Worm (Caenorhabditis elegans): ENCODE measurements around the gene drl-1.

- no peak for TF ChIP-seq unc-62 (GFP tag; optimal IDR thresholded peaks at IDR 0.05)
- TF ChIP-seq lin-54 (GFP tag; optimal IDR thresholded peaks at IDR 0.05) = no peak
- no peak for TF ChIP-seq mes-4 (tag; optimal IDR thresholded peaks at IDR 0.05)
- no peak for TF ChIP-seq somi-1 (GFP tag; optimal IDR thresholded peaks at IDR 0.05)
- TF ChIP-seq ZK185.1 (tag; optimal IDR thresholded peaks at IDR 0.05; ENCODE audit: poor library complexity, severe bottlenecking) = no peak
- TF ChIP-seq T07F8.4 (tag; optimal IDR thresholded peaks at IDR 0.05) = no peak
- TF ChIP-seq Y67H2A.10 (GFP tag; conservative IDR thresholded peaks at IDR 0.05) = no peak
- TF ChIP-seq pha-4 (tag; optimal IDR thresholded peaks at IDR 0.05) = no peak
These were observed 33.5 kb upstream of the drl-1 start, which contains the start of gene T21D12.7 for ce11 chrIV:291356-291755.

Data from whole organism, young adult.